Fruit fly (Drosophila melanogaster) whole organism, embryonic: ENCODE results near the gene CG33947.
A peak's percentile ranks its signal among the peaks of the same experiment; 100 is the strongest.

Experiments used
- Aef1 ChIP-seq: fragments of 200-800 bp; sonication (Bioruptor generic); IDR thresholded peaks from 3 replicates; pipeline ENCODE4 v1.3.6; 2022; ENCODE audit warnings: missing biosample characterization, missing genetic modification characterization
- Bgb ChIP-seq: fragments of 200-800 bp; sonication (Bioruptor generic); IDR thresholded peaks from 2 replicates; pipeline ENCODE4 v1.3.6; 2022; ENCODE audit warnings: missing biosample characterization, missing genetic modification characterization; ENCODE audit not compliant: partially characterized antibody
- CG10209 ChIP-seq: fragments of 200-800 bp; sonication (Bioruptor generic); optimal IDR thresholded peaks from 3 replicates; lab custom pipeline; 2017; ENCODE audit warnings: missing biosample characterization, mild to moderate bottlenecking, missing genetic modification characterization, missing genetic modification reagents
- CG10274 ChIP-seq: fragments of 200-800 bp; sonication (Bioruptor generic); optimal IDR thresholded peaks from 3 replicates; lab custom pipeline; 2017; ENCODE audit warnings: missing biosample characterization, mild to moderate bottlenecking, missing genetic modification characterization
- CG12769 ChIP-seq: fragments of 200-800 bp; sonication (Bioruptor generic); optimal IDR thresholded peaks from 2 replicates; lab custom pipeline; 2019; ENCODE audit warnings: missing biosample characterization, mild to moderate bottlenecking, missing genetic modification characterization, moderate library complexity
- CG13624 ChIP-seq: fragments of 200-800 bp; sonication (Bioruptor generic); optimal IDR thresholded peaks from 2 replicates; lab custom pipeline; 2016; ENCODE audit warnings: missing biosample characterization, missing genetic modification characterization
- CG16779 ChIP-seq: fragments of 200-800 bp; sonication (Bioruptor generic); IDR thresholded peaks from 2 replicates; pipeline ENCODE4 v1.3.6; 2022; ENCODE audit warnings: missing biosample characterization, missing genetic modification characterization
- CG18619 ChIP-seq: fragments of 200-800 bp; sonication (Bioruptor generic); optimal IDR thresholded peaks from 3 replicates; lab custom pipeline; 2017; ENCODE audit warnings: missing biosample characterization, mild to moderate bottlenecking, missing genetic modification characterization
- CG2120 ChIP-seq: fragments of 200-800 bp; sonication (Bioruptor generic); optimal IDR thresholded peaks from 3 replicates; lab custom pipeline; 2016; ENCODE audit warnings: missing biosample characterization, missing genetic modification characterization
- CG2712 ChIP-seq: fragments of 200-800 bp; optimal IDR thresholded peaks from 3 replicates; lab custom pipeline; 2019; ENCODE audit warnings: missing biosample characterization, mild to moderate bottlenecking, missing genetic modification characterization, moderate library complexity
- CG4424 ChIP-seq: fragments of 200-800 bp; sonication (Bioruptor generic); optimal IDR thresholded peaks from 3 replicates; lab custom pipeline; 2016; ENCODE audit warnings: missing biosample characterization, missing genetic modification characterization
- CoRest ChIP-seq: fragments of 200-800 bp; sonication (Bioruptor generic); optimal IDR thresholded peaks from 3 replicates; lab custom pipeline; 2018; ENCODE audit warnings: missing biosample characterization, mild to moderate bottlenecking, missing genetic modification characterization, moderate library complexity
- Ets65A ChIP-seq: fragments of 200-800 bp; sonication (Bioruptor generic); peaks from one replicate; lab custom pipeline; 2016; ENCODE audit warnings: missing biosample characterization, missing genetic modification characterization
- HmgD ChIP-seq: fragments of 200-800 bp; sonication (Bioruptor generic); optimal IDR thresholded peaks from 3 replicates; lab custom pipeline; 2016; ENCODE audit warnings: missing biosample characterization, missing genetic modification characterization
- Hr51 ChIP-seq, 2 experiments: fragments of 200-800 bp; sonication (Bioruptor generic); optimal IDR thresholded peaks; 2 replicates in 1 of 2; 3 replicates in 1 of 2; lab custom pipeline; 2016 to 2018; ENCODE audit warnings: missing biosample characterization in 2 of 2, missing genetic modification characterization in 2 of 2, mild to moderate bottlenecking in 1 of 2, moderate library complexity in 1 of 2
- Hr78 ChIP-seq, 2 experiments: fragments of 200-800 bp in 1 of 2; fragments of >200 bp in 1 of 2; sonication (Bioruptor generic) in 1 of 2; optimal IDR thresholded peaks; 2 replicates each; lab custom pipeline; 2017 to 2019; ENCODE audit warnings: missing biosample characterization in 2 of 2, missing genetic modification characterization in 2 of 2, mild to moderate bottlenecking in 1 of 2, moderate library complexity in 1 of 2
- Lim3 ChIP-seq: fragments of 200-800 bp; sonication (Bioruptor generic); IDR thresholded peaks from 2 replicates; pipeline ENCODE4 v1.3.6; 2022; ENCODE audit warnings: missing biosample characterization, missing genetic modification characterization
- Med ChIP-seq: fragments of 200-800 bp; sonication (Bioruptor generic); peaks from one replicate; lab custom pipeline; 2016; ENCODE audit warnings: missing biosample characterization, missing genetic modification characterization, mild to moderate bottlenecking, inconsistent platforms, moderate library complexity
- Pdp1 ChIP-seq, 2 experiments: fragments of 200-800 bp; sonication (Bioruptor generic); optimal IDR thresholded peaks; 3 replicates each; lab custom pipeline; 2016; ENCODE audit warnings: missing biosample characterization in 2 of 2, missing genetic modification characterization in 2 of 2, mild to moderate bottlenecking in 1 of 2, moderate library complexity in 1 of 2
- Ssrp ChIP-seq: fragments of 200-800 bp; sonication (Bioruptor generic); optimal IDR thresholded peaks from 2 replicates; lab custom pipeline; 2018; ENCODE audit warnings: missing biosample characterization, mild to moderate bottlenecking, missing genetic modification characterization, moderate library complexity
- ase ChIP-seq: fragments of 200-800 bp; sonication (Bioruptor generic); IDR thresholded peaks from 3 replicates; pipeline ENCODE4 v1.3.6; 2022; ENCODE audit warnings: missing biosample characterization, missing genetic modification characterization
- chif ChIP-seq, 2 experiments: fragments of 200-800 bp; sonication (Bioruptor generic); optimal IDR thresholded peaks; 3 replicates each; lab custom pipeline; 2016; ENCODE audit warnings: missing biosample characterization in 2 of 2, missing genetic modification characterization in 2 of 2
- chinmo ChIP-seq: fragments of 200-800 bp; sonication (Bioruptor generic); IDR thresholded peaks from 4 replicates; pipeline ENCODE4 v1.3.6; 2022; ENCODE audit warnings: missing biosample characterization, missing genetic modification characterization; ENCODE audit not compliant: partially characterized antibody
- disco-r ChIP-seq: fragments of 200-800 bp; sonication (Bioruptor generic); optimal IDR thresholded peaks from 2 replicates; lab custom pipeline; 2016; ENCODE audit warnings: missing biosample characterization, missing genetic modification characterization
- dmrt11E ChIP-seq: fragments of 200-800 bp; sonication (Bioruptor generic); optimal IDR thresholded peaks from 3 replicates; lab custom pipeline; 2018; ENCODE audit warnings: missing biosample characterization, mild to moderate bottlenecking, missing genetic modification characterization, moderate library complexity
- fd96Cb ChIP-seq: fragments of 200-800 bp; sonication (Bioruptor generic); optimal IDR thresholded peaks from 2 replicates; lab custom pipeline; 2018; ENCODE audit warnings: missing biosample characterization, mild to moderate bottlenecking, missing genetic modification characterization, moderate library complexity
- grau ChIP-seq: fragments of 200-800 bp; optimal IDR thresholded peaks from 3 replicates; lab custom pipeline; 2019; ENCODE audit warnings: missing biosample characterization, mild to moderate bottlenecking, missing genetic modification characterization, moderate library complexity
- gsb-n ChIP-seq: fragments of 200-800 bp; sonication (Bioruptor generic); optimal IDR thresholded peaks from 3 replicates; lab custom pipeline; 2018; ENCODE audit warnings: missing biosample characterization, mild to moderate bottlenecking, missing genetic modification characterization
- her ChIP-seq: fragments of 200-800 bp; sonication (Bioruptor generic); optimal IDR thresholded peaks from 2 replicates; lab custom pipeline; 2016; ENCODE audit warnings: missing biosample characterization, missing genetic modification characterization
- klu ChIP-seq: fragments of 200-800 bp; sonication (Bioruptor generic); IDR thresholded peaks from 2 replicates; pipeline ENCODE4 v1.3.6; 2022; ENCODE audit warnings: missing biosample characterization, missing genetic modification characterization
- knrl ChIP-seq: fragments of 200-800 bp; sonication (Bioruptor generic); IDR thresholded peaks from 3 replicates; pipeline ENCODE4 v1.3.6; 2022; ENCODE audit warnings: missing biosample characterization, missing genetic modification characterization; ENCODE audit not compliant: partially characterized antibody
- lilli ChIP-seq: fragments of 200-800 bp; sonication (Bioruptor generic); optimal IDR thresholded peaks from 3 replicates; lab custom pipeline; 2016; ENCODE audit warnings: missing biosample characterization, missing genetic modification characterization
- mld ChIP-seq: fragments of 200-800 bp; sonication (Bioruptor generic); IDR thresholded peaks from 3 replicates; pipeline ENCODE4 v1.3.6; 2022; ENCODE audit warnings: missing biosample characterization, missing genetic modification characterization; ENCODE audit not compliant: partially characterized antibody
- nmo ChIP-seq: fragments of 200-800 bp; sonication (Bioruptor generic); optimal IDR thresholded peaks from 2 replicates; lab custom pipeline; 2018; ENCODE audit warnings: missing biosample characterization, mild to moderate bottlenecking, missing genetic modification characterization, moderate library complexity
- nom ChIP-seq: fragments of 200-800 bp; sonication (Bioruptor generic); optimal IDR thresholded peaks from 2 replicates; lab custom pipeline; 2017; ENCODE audit warnings: missing biosample characterization, missing genetic modification characterization, mild to moderate bottlenecking, moderate library complexity, missing genetic modification reagents
- scrt ChIP-seq: fragments of 200-800 bp; sonication (Bioruptor generic); optimal IDR thresholded peaks from 2 replicates; lab custom pipeline; 2018; ENCODE audit warnings: missing biosample characterization, mild to moderate bottlenecking, missing genetic modification characterization, moderate library complexity
- sd ChIP-seq: fragments of 200-800 bp; sonication (Bioruptor generic); optimal IDR thresholded peaks from 3 replicates; lab custom pipeline; 2018; ENCODE audit warnings: missing biosample characterization, mild to moderate bottlenecking, missing genetic modification characterization, moderate library complexity
- sens ChIP-seq: fragments of 200-800 bp; sonication (Bioruptor generic); peaks from one replicate; lab custom pipeline; 2016; ENCODE audit warnings: missing biosample characterization, missing genetic modification characterization
- so ChIP-seq: fragments of 200-800 bp; sonication (Bioruptor generic); IDR thresholded peaks from 3 replicates; pipeline ENCODE4 v1.3.6; 2022; ENCODE audit warnings: missing biosample characterization, missing genetic modification characterization
- stc ChIP-seq: fragments of 200-800 bp; sonication (Bioruptor generic); IDR thresholded peaks from 2 replicates; pipeline ENCODE4 v1.3.6; 2022; ENCODE audit warnings: missing biosample characterization, missing genetic modification characterization
- tap ChIP-seq: fragments of 200-800 bp; optimal IDR thresholded peaks from 3 replicates; lab custom pipeline; 2019; ENCODE audit warnings: missing biosample characterization, mild to moderate bottlenecking, missing genetic modification characterization, moderate library complexity
- wek ChIP-seq: fragments of 200-800 bp; sonication (Bioruptor generic); optimal IDR thresholded peaks from 3 replicates; lab custom pipeline; 2018; ENCODE audit warnings: missing biosample characterization, mild to moderate bottlenecking, missing genetic modification characterization, moderate library complexity
- zfh2 ChIP-seq: fragments of 200-800 bp; sonication (Bioruptor generic); optimal IDR thresholded peaks from 2 replicates; lab custom pipeline; 2016; ENCODE audit warnings: missing biosample characterization, missing genetic modification characterization

The CG33947 gene

dm6 chr3L:11124439-11124838 is 28.1 kb downstream of the CG33947 start (continued):
- TF ChIP-seq CG2120 (GFP tag; lab: Kevin White, UChicago) (peak; percentile 36), tap (tag; lab: Kevin White, UChicago) (no peak), CoRest (tag; lab: Kevin White, UChicago) (peak; percentile 13), chif (GFP tag; optimal IDR thresholded peaks at IDR 0.05; lab: Kevin White, UChicago) (no peak), Aef1 (no peak), stc (no peak), nom (no peak), scrt (GFP tag; lab: Kevin White, UChicago) (no peak), klu (GFP tag; lab: Robert Waterston, UW) (no peak), Ets65A (peak; percentile 24), sens (GFP tag; lab: Kevin White, UChicago) (peak; percentile 83), CG4424 (GFP tag; lab: Kevin White, UChicago) (peak; percentile 20), wek (GFP tag; lab: Kevin White, UChicago) (no peak), disco-r (GFP tag; lab: Kevin White, UChicago) (no peak), fd96Cb (tag; lab: Kevin White, UChicago) (peak; percentile 7), dmrt11E (no peak), ase (GFP tag; lab: Robert Waterston, UW) (no peak), Pdp1 (GFP tag; optimal IDR thresholded peaks at IDR 0.05; lab: Kevin White, UChicago) (peak in 1 of 2 experiments; percentile 2), Hr51 (GFP tag; optimal IDR thresholded peaks at IDR 0.05; lab: Kevin White, UChicago) (peak in 1 of 2 experiments; percentile 20), gsb-n (tag; lab: Kevin White, UChicago) (no peak), CG10274 (no peak), Med (peak; percentile 79), knrl (GFP tag; lab: Robert Waterston, UW) (no peak), HmgD (GFP tag; lab: Kevin White, UChicago) (no peak), CG16779 (GFP tag; lab: Robert Waterston, UW) (no peak), nmo (GFP tag; lab: Kevin White, UChicago) (peak; percentile 14), Ssrp (tag; lab: Kevin White, UChicago) (peak; percentile 11), lilli (GFP tag; lab: Kevin White, UChicago) (peak; percentile 37), grau (peak; percentile 89)

- TF ChIP-seq CG2712 (tag; lab: Kevin White, UChicago) (no peak), Pdp1 (GFP tag; optimal IDR thresholded peaks at IDR 0.05; lab: Kevin White, UChicago) (peak in 1 of 2 experiments; percentile 11), Lim3 (GFP tag; lab: Robert Waterston, UW) (no peak), tap (tag; lab: Kevin White, UChicago) (no peak), CG13624 (GFP tag; lab: Kevin White, UChicago) (no peak), so (GFP tag; lab: Robert Waterston, UW) (peak; percentile 71; the same call in 2 of the 3 replicates), zfh2 (GFP tag; lab: Kevin White, UChicago) (no peak), her (GFP tag; lab: Kevin White, UChicago) (no peak), Bgb (GFP tag; lab: Robert Waterston, UW) (0 out of 2 replicates have a peak, but pooled peaks have one; percentile 11), CG12769 (tag; lab: Kevin White, UChicago) (peak; percentile 43), CG18619 (GFP tag; lab: Kevin White, UChicago) (no peak), sd (peak; percentile 57), mld (GFP tag; lab: Robert Waterston, UW) (no peak), Hr78 (GFP tag; optimal IDR thresholded peaks at IDR 0.05; lab: Kevin White, UChicago) (peak in 1 of 2 experiments; percentile 20), chinmo (GFP tag; lab: Robert Waterston, UW) (0 out of 4 replicates have a peak, but pooled peaks have one; percentile 28), CG10209 (GFP tag; lab: Kevin White, UChicago) (no peak)
Measured at dm6 chr3L:11124841-11125240, 28.5 kb downstream of the CG33947 start.
